Worm (Caenorhabditis elegans) whole organism, early embryonic: Measurements from ENCODE around the gene Y17G9A.2.

Source experiments
- B0310.2 ChIP-seq: sonication (generic microtip); optimal IDR thresholded peaks from 2 replicates; lab custom pipeline; 2016; ENCODE audit warnings: mild to moderate bottlenecking, missing genetic modification characterization, missing compliant biosample characterization
- F13C5.2 ChIP-seq: sonication (generic microtip); optimal IDR thresholded peaks from 2 replicates; lab custom pipeline; 2017; ENCODE audit warnings: mild to moderate bottlenecking, missing genetic modification characterization, inconsistent platforms, missing compliant biosample characterization
- aly-1 ChIP-seq: sonication (generic microtip); optimal IDR thresholded peaks from 2 replicates; lab custom pipeline; 2016; ENCODE audit warnings: missing genetic modification characterization, missing compliant biosample characterization
- ama-1 ChIP-seq: fragments of 150-350 bp; optimal IDR thresholded peaks from 2 replicates; lab custom pipeline; 2014
- ceh-13 ChIP-seq: fragments of 200-800 bp; sonication (Bioruptor generic); optimal IDR thresholded peaks from 2 replicates; lab custom pipeline; 2018; ENCODE audit warnings: mild to moderate bottlenecking, missing genetic modification characterization, missing compliant biosample characterization
- ceh-36 ChIP-seq: sonication (generic microtip); optimal IDR thresholded peaks from 2 replicates; lab custom pipeline; 2016; ENCODE audit warnings: missing genetic modification characterization, inconsistent platforms, missing compliant biosample characterization
- ets-7 ChIP-seq: sonication (generic microtip); optimal IDR thresholded peaks from 2 replicates; lab custom pipeline; 2016; ENCODE audit warnings: missing genotype, missing genetic modification characterization, missing compliant biosample characterization
- flt-1 ChIP-seq: fragments of 200-800 bp; sonication (Bioruptor generic); IDR thresholded peaks from 2 replicates; pipeline ENCODE4 v1.3.6; 2022; ENCODE audit warnings: missing genetic modification characterization, missing compliant biosample characterization
- hmbx-1 ChIP-seq: sonication (generic microtip); optimal IDR thresholded peaks from 2 replicates; lab custom pipeline; 2016; ENCODE audit warnings: mild to moderate bottlenecking, missing genetic modification characterization, missing compliant biosample characterization
- hmg-4 ChIP-seq: fragments of 200-800 bp; sonication (Bioruptor generic); optimal IDR thresholded peaks from 2 replicates; lab custom pipeline; 2018; ENCODE audit warnings: mild to moderate bottlenecking, missing genetic modification characterization, missing compliant biosample characterization
- hnd-1 ChIP-seq: sonication (generic microtip); optimal IDR thresholded peaks from 2 replicates; lab custom pipeline; 2016; ENCODE audit warnings: missing genetic modification characterization, missing compliant biosample characterization
- pes-1 ChIP-seq: fragments of 200-800 bp; sonication (Bioruptor generic); IDR thresholded peaks from 2 replicates; pipeline ENCODE4 v1.3.6; 2022; ENCODE audit warnings: missing genetic modification reagents, missing genetic modification characterization, missing compliant biosample characterization
- scrt-1 ChIP-seq: fragments of 200-800 bp; sonication (Bioruptor generic); IDR thresholded peaks from 2 replicates; pipeline ENCODE4 v1.3.6; 2022; ENCODE audit warnings: missing genetic modification characterization, missing compliant biosample characterization
- sea-1 ChIP-seq: fragments of 200-800 bp; sonication (Bioruptor generic); conservative IDR thresholded peaks from 2 replicates; pipeline ENCODE4 v1.3.6; 2022; ENCODE audit warnings: missing genetic modification characterization, missing compliant biosample characterization
- tbx-11 ChIP-seq: fragments of 200-800 bp; sonication (Bioruptor generic); IDR thresholded peaks from 2 replicates; pipeline ENCODE4 v1.3.6; 2022; ENCODE audit warnings: missing genetic modification characterization, missing compliant biosample characterization
- tbx-37 ChIP-seq: fragments of 200-800 bp; sonication (Bioruptor generic); conservative IDR thresholded peaks from 2 replicates; pipeline ENCODE4 v1.3.6; 2022; ENCODE audit warnings: missing genetic modification reagents, missing genetic modification characterization, missing compliant biosample characterization
- tra-4 ChIP-seq: sonication (generic microtip); optimal IDR thresholded peaks from 2 replicates; lab custom pipeline; 2017; ENCODE audit warnings: missing genetic modification characterization, missing compliant biosample characterization

Y17G9A.2 gene

ce11 chrIV:4883984-4884383 lies 27.9 kb upstream of the Y17G9A.2 start, which contains the start of gene str-166:
str-166 (plus strand) TSS chrIV:4884284.
- TF ChIP-seq hmbx-1 (tag; lab: Kevin White, UChicago): no peak
- no peak for TF ChIP-seq tra-4 (tag; lab: Kevin White, UChicago)
- TF ChIP-seq F13C5.2: no peak
- no peak for TF ChIP-seq hmg-4 (GFP tag; lab: Kevin White, UChicago)
- TF ChIP-seq tbx-11 (GFP tag; lab: Robert Waterston, UW): no peak
- TF ChIP-seq sea-1 (GFP tag; lab: Robert Waterston, UW): no peak
- no peak for TF ChIP-seq scrt-1 (GFP tag; lab: Robert Waterston, UW)
- no peak for TF ChIP-seq ets-7 (tag; lab: Kevin White, UChicago)
- TF ChIP-seq pes-1 (GFP tag; lab: Robert Waterston, UW): no peak
- no peak for TF ChIP-seq ceh-13
- no peak for TF ChIP-seq ama-1
- no peak for TF ChIP-seq tbx-37 (GFP tag; lab: Robert Waterston, UW)
- TF ChIP-seq flt-1 (GFP tag; lab: Robert Waterston, UW): no peak
- TF ChIP-seq ceh-36 (tag; lab: Kevin White, UChicago): no peak

ce11 chrIV:4880634-4881033 lies 24.5 kb upstream of the Y17G9A.2 start:
- TF ChIP-seq F13C5.2 (peak; percentile 8), tbx-37 (GFP tag; lab: Robert Waterston, UW) (no peak), hmg-4 (GFP tag; lab: Kevin White, UChicago) (no peak), ama-1 (peak; percentile 50), aly-1 (tag; lab: Kevin White, UChicago) (no peak), sea-1 (GFP tag; lab: Robert Waterston, UW) (no peak), flt-1 (GFP tag; lab: Robert Waterston, UW) (no peak)

- no peak for TF ChIP-seq hmg-4 (GFP tag; lab: Kevin White, UChicago)
- TF ChIP-seq ceh-36 (tag; lab: Kevin White, UChicago): no peak
Measured at ce11 chrIV:4877102-4877501, 21.0 kb upstream of the Y17G9A.2 start, which contains the start of gene str-170. str-170 (plus strand) TSS chrIV:4877402.

DNA sequence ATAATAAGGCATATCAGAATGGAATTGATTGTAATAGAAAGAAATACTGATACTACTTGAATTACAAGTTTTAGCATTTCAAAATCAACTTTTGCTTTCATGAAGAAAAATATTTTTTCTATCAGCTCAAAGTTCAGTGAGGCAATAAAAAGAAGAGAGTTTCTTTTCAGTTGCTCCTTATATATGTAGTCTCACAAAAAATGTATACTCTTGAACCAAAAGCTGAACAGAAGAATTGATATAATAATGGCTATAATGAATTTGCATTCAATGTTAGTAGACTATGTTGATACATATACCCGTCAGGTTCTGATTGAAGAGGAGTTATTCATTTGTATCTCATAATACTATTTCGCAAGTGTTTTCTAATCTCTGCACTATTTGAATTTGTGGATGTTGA lies 18.5 kb upstream of the Y17G9A.2 start, which contains the start of gene str-174:
Gene str-174 (minus strand): TSS at position 101 of the 400 bp plus-strand sequence.
- TF ChIP-seq tbx-37 (GFP tag; lab: Robert Waterston, UW): no peak
- TF ChIP-seq tra-4 (tag; lab: Kevin White, UChicago): no peak

DNA sequence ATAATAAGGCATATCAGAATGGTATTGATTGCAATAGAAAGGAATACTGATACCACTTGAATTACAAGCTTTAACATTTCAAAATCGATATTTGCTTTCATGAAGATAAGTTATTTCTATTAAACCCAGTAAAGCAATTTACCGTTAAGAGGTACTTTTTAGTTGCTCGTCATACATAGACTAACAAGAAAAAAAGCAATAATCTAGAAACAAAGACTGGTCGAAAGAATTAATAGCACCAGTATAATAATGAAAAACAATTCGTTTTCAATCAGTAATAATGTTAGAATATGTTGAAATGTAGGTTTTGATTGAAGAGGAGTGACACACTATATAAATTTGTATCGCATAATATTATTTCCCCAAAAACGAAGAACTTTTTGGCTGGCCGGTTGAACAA lies 14.5 kb upstream of the Y17G9A.2 start, which contains the start of gene str-175:
Gene str-175 (minus strand): TSS at position 101 of the 400 bp plus-strand sequence.
- TF ChIP-seq hmbx-1 (tag; lab: Kevin White, UChicago) (no peak), sea-1 (GFP tag; lab: Robert Waterston, UW) (no peak), tbx-11 (GFP tag; lab: Robert Waterston, UW) (no peak), ceh-13 (no peak), pes-1 (GFP tag; lab: Robert Waterston, UW) (no peak)

- no peak for TF ChIP-seq hmg-4 (GFP tag; lab: Kevin White, UChicago)
- no peak for TF ChIP-seq aly-1 (tag; lab: Kevin White, UChicago)
- no peak for TF ChIP-seq B0310.2
- TF ChIP-seq tbx-11 (GFP tag; lab: Robert Waterston, UW): no peak
- no peak for TF ChIP-seq hnd-1
- no peak for TF ChIP-seq ets-7 (tag; lab: Kevin White, UChicago)
Measured at ce11 chrIV:4867610-4868009, 11.5 kb upstream of the Y17G9A.2 start, which contains the start of gene str-172. str-172 (minus strand) TSS chrIV:4867710.

DNA sequence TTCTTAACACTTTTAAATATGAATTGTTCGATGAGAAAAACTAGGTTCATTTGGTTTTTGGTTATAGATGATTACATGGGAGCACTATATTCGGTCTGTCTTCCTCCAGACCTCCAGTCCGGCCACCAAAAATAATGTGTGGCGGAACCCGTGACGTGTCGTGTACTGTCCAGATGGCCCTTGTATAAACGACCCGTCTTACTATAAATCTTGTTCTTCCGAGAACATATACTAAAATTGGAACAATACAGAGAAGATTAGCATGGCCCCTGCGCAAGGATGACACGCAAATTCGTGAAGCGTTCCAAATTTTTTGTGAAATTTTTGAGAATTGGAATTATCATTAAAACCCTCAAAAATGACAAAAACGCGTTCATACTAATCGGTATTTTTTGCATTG lies 10.5 kb upstream of the Y17G9A.2 start:
- TF ChIP-seq F13C5.2 (no peak), aly-1 (tag; lab: Kevin White, UChicago) (no peak), pes-1 (GFP tag; lab: Robert Waterston, UW) (no peak), tra-4 (tag; lab: Kevin White, UChicago) (no peak), tbx-11 (GFP tag; lab: Robert Waterston, UW) (no peak), ets-7 (tag; lab: Kevin White, UChicago) (no peak), ama-1 (no peak)

DNA sequence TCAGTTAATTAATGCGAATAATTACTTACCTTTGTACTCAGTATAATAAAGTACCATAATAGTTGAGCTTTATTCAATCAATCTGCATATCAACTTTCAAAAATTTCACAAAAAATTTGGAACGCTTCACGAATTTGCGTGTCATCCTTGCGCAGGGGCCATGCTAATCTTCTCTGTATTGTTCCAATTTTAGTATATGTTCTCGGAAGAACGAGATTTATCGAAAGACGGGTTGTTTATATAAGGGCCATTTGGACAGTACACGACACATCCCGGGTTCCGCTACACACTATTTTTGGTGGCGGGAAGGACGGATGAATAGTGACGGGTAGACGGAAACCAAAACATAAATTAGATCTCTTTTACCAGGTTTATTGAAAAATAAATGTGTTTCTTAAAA lies 8.4 kb upstream of the Y17G9A.2 start:
- no peak for TF ChIP-seq aly-1 (tag; lab: Kevin White, UChicago)
- 0 out of 2 replicates have a peak, but pooled peaks have one; percentile 19 for TF ChIP-seq tbx-11 (GFP tag; lab: Robert Waterston, UW)
- 0 out of 2 replicates have a peak, but pooled peaks have one; percentile 32 for TF ChIP-seq pes-1 (GFP tag; lab: Robert Waterston, UW)
- TF ChIP-seq ceh-13: no peak
- no peak for TF ChIP-seq ets-7 (tag; lab: Kevin White, UChicago)
- TF ChIP-seq hnd-1: no peak

- no peak for TF ChIP-seq tbx-11 (GFP tag; lab: Robert Waterston, UW)
- no peak for TF ChIP-seq F13C5.2
- TF ChIP-seq aly-1 (tag; lab: Kevin White, UChicago): no peak
- TF ChIP-seq ets-7 (tag; lab: Kevin White, UChicago): no peak
Measured at ce11 chrIV:4861449-4861848, 5.4 kb upstream of the Y17G9A.2 start, which contains the start of the genes Y17G9A.4 and str-173. Y17G9A.4 (minus strand) TSS chrIV:4861549. str-173 (plus strand) TSS chrIV:4861773.
